Fruit fly (Drosophila melanogaster) Kc167 (cell line): Measurements from ENCODE around the gene CG15812.

Source experiments
- Sin3A ChIP-seq: fragments of >200 bp; optimal IDR thresholded peaks from 2 replicates; lab custom pipeline; 2018; ENCODE audit warnings: missing external identifiers
- h ChIP-seq: fragments of >200 bp; optimal IDR thresholded peaks from 3 replicates; lab custom pipeline; 2018; ENCODE audit warnings: missing external identifiers
- insv ChIP-seq: fragments of >200 bp; optimal IDR thresholded peaks from 3 replicates; lab custom pipeline; 2018; ENCODE audit warnings: missing external identifiers
- psq ChIP-seq: fragments of >200 bp; optimal IDR thresholded peaks from 2 replicates; lab custom pipeline; 2017; ENCODE audit warnings: missing external identifiers
- ttk ChIP-seq: sonication (Bioruptor generic); optimal IDR thresholded peaks from 2 replicates; lab custom pipeline; 2017; ENCODE audit warnings: missing external identifiers

- no peak for TF ChIP-seq h (lab: Kevin White, UChicago)
- no peak for TF ChIP-seq psq (lab: Kevin White, UChicago)
- no peak for TF ChIP-seq ttk
- TF ChIP-seq insv (lab: Kevin White, UChicago), result no peak
- TF ChIP-seq Sin3A, result no peak
Observed at dm6 chr3L:3150376-3150775, 9.4 kb upstream of the CG15812 start.
